Fruit fly (Drosophila melanogaster): ENCODE measurements around the gene CG17681.
A peak's percentile ranks its signal among the peaks of the same experiment; 100 is the strongest.

CG17681 gene

dm6 chr2L:18153068-18153467 lies at the start of gene CG17681:
TSS of gene CG17681 (plus strand) at chr2L:18153123.
- TF ChIP-seq noc (tag; optimal IDR thresholded peaks at IDR 0.05): peak; percentile 52

DNA sequence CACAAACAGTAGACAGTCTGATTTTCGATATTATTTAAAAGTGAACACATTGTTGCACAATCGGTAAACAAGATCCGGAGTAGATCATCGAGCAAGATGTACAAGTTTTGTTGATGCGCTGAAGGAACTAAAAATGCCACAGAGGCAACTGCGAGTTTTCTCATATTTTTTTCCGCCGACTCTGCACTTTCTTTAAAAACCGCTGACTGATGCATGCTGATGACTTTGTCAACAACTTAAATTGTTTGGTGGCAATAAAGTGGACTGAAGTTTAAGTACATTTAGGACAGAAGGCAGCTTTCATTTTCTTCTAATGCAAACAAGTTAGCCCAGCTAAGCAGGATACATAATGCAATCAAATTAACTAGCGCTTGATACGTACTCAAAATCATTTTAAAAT lies 40.5 kb upstream of the CG17681 start:
- no peak for TF ChIP-seq noc (tag; optimal IDR thresholded peaks at IDR 0.05)

dm6 chr2L:18113079-18113478 lies 39.8 kb upstream of the CG17681 start, which contains the start of gene CG44476:
TSS of gene CG44476 (minus strand) at chr2L:18113179.
- TF ChIP-seq noc (tag; optimal IDR thresholded peaks at IDR 0.05): no peak

DNA sequence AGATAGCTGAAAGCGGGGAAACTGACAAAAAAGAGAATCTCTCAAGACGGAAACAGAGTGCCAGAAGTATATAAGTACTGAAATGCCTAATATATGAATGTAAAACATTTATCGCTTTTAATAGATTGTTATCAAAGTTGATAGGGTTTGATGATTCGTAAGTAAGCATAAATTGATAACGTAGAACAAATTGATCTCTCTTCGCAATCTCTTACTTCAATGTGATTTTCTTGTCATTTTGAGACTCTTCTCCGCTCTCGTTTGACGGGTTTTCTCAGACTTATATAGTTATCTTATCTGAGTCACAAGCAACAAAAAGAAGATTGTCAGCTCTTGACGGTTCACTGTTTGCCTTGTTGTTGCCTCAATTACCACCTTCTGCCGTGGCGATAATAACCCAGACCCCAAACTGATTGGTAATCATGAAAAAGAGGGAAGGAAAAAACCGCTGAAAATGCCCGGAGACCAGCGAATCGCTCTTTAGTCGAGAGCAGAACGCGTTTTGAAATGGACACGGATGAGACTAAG lies 38.7 kb upstream of the CG17681 start, which contains the start of gene CG15152:
CG15152 (plus strand) TSS at position 372 of the 528 bp plus-strand sequence.
- TF ChIP-seq noc (tag; optimal IDR thresholded peaks at IDR 0.05): peak; percentile 6

dm6 chr2L:18115104-18115503 lies 37.8 kb upstream of the CG17681 start:
- TF ChIP-seq noc (tag; optimal IDR thresholded peaks at IDR 0.05): no peak

dm6 chr2L:18119643-18120042 lies 33.3 kb upstream of the CG17681 start, which contains the start of gene CG5758:
TSS of gene CG5758 (plus strand) at chr2L:18119995.
- peak; percentile 18 for TF ChIP-seq noc (tag; optimal IDR thresholded peaks at IDR 0.05)

DNA sequence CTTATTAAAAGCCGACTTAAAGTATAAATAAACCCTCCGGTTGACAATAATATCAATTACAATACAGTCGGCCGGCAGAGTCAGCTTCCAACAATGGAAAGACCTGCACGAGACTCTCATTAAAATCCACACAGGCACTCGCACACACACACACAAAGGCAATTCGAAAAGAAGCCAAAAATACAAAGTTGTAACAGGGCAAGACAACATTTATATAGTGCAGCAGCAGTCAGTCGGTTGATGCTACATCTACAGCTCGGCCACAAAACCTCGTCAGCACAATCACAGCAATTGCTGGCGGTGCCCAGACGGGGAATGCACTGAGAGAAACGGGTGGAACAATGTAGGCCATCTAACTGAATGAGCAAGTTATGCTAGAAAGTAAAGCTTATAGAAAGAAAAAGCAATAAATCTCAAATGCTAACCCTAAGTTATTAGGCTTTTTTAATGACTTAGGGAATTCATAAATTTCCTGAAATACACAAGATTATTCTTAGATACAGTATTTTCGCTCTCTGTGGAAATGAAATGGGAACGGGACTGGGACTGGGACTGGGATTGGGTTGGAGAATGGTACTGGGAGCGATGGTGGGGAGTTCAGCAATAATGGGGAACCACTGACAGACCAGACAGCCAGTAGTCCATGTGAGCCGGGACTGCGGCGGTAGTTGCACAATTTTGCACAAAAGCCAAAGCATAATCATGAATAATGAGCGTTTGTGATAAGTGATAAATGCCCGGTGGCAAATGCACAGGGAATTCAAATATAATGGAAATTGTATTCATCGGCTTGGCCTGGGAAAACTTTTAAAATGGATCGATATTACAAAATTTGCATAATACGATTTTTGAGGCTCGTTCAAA lies 31.3 kb upstream of the CG17681 start:
- no peak for TF ChIP-seq noc (tag; optimal IDR thresholded peaks at IDR 0.05)

DNA sequence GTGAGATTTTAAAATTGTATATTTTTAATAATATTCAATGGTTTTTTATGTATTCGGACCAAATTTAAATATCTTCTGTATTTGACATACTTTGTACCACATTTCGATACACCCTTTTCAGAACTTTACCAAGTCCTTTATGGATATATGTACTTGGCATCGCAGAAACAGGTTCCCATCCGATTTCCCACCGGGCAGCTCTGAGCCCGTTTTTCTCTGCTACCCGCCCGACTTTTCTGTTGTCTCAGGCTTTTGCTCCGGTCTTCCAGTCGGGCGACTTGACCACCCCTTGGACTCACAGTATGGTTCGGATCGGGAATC lies 30.7 kb upstream of the CG17681 start:
- no peak for TF ChIP-seq noc (tag; optimal IDR thresholded peaks at IDR 0.05)

dm6 chr2L:18122920-18123319 lies 30.0 kb upstream of the CG17681 start:
- no peak for TF ChIP-seq noc (tag; optimal IDR thresholded peaks at IDR 0.05)

dm6 chr2L:18125649-18126048 lies 27.3 kb upstream of the CG17681 start, which contains the start of gene Grl36b:
TSS of gene Grl36b (minus strand) at chr2L:18125749.
- no peak for TF ChIP-seq noc (tag; optimal IDR thresholded peaks at IDR 0.05)

DNA sequence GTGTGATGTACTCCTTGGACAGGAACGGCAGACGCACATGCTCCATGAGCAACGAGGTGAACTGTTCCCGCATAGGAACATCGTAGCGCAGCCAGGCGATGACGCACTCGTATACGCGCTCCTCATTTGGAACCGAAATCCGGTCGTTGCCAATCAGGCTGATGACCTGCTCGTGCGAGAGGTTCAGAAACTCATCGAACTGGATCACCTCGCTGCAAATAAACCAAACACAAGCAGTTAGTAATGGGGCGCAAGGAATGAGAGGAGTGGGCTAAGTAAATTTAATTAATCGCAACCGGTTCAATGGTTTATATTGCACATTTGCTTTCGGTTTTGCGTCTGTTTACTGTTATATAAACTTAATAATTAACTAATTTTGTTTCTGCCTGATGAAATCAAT lies 18.3 kb upstream of the CG17681 start:
- no peak for TF ChIP-seq noc (tag; optimal IDR thresholded peaks at IDR 0.05)

DNA sequence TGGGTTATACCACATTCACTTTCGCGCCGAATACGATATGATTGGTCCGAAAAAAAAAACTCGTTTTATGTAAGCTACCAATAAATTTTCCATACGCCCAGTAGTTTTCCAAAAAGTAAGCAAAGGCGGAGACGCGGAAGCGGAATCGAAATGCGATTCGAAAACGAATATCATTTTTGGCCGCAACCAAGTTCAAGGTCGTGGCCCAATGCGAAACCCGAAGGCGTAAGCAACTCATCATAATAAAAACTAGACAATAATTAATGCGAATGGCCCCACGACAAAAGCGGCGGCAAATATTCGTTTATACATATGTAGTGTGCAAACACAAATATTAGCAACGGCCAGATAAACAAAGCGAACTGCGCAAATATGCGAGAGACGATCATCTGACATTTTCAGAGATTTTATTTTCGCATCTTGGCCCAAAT lies 16.5 kb upstream of the CG17681 start:
- peak; percentile 87 for TF ChIP-seq noc (tag; optimal IDR thresholded peaks at IDR 0.05)

DNA sequence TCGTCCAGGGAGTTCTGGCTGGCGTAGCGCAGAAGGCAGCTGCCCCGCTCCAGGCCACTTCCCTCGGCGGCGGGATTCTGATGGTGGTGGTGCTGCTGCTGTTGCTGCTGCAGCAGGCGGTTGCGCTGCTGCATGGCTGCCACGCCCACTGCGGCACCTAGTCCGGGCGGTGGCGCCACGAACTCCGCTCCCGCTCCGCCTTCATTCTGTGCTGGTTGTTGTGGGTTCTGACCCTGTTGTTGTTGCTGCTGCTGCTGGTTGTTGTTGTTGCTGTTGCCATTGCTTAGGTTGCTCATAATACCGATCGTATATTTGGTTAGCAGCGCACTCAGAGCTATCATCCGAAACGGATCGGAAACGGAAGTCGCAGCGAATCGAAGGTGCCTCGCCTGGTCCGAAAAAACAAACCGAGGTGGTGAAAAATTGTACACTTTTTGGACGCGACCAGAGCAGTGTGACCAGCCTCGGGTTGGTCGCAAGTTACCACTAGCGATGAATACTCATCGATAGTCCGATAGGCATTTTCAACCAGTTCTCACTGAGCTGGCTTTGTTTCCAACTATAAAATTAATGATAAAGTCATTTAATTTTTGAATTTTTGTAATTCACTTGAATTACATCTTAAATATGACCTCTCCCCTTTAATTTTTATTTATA lies 15.2 kb upstream of the CG17681 start, which contains the start of gene kel:
kel (minus strand) TSS at position 493 of the 657 bp plus-strand sequence.
- TF ChIP-seq noc (tag; optimal IDR thresholded peaks at IDR 0.05): peak; percentile 49

DNA sequence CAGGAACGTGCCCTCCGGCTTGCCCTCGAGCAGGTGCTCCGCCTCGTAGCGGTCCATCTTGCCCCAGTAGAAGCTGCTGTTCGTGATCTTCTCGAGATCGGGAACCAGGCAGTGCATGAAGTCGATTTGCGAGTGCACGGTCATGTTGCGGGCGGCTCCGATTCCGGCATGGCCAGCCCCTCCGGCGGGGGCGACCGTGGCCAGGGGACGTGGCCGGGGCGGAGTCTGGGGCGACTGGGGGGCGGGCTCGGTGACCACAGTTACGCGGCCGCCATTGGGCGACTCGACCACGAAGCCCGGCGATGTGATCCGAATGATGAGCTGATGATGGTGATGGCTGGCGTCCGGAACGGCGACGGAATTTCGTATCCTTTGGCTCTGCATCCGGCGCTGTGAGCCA lies 12.4 kb upstream of the CG17681 start:
- TF ChIP-seq noc (tag; optimal IDR thresholded peaks at IDR 0.05): no peak

- TF ChIP-seq noc (tag; optimal IDR thresholded peaks at IDR 0.05): peak; percentile 78
These were observed 11.2 kb upstream of the CG17681 start for dm6 chr2L:18141471-18142345.

- TF ChIP-seq noc (tag; optimal IDR thresholded peaks at IDR 0.05): no peak
These were observed 9.7 kb upstream of the CG17681 start for dm6 chr2L:18143176-18143575.

All from whole organism, larva.